Worm (Caenorhabditis elegans): Measurements from ENCODE around the gene srj-21.

DNA sequence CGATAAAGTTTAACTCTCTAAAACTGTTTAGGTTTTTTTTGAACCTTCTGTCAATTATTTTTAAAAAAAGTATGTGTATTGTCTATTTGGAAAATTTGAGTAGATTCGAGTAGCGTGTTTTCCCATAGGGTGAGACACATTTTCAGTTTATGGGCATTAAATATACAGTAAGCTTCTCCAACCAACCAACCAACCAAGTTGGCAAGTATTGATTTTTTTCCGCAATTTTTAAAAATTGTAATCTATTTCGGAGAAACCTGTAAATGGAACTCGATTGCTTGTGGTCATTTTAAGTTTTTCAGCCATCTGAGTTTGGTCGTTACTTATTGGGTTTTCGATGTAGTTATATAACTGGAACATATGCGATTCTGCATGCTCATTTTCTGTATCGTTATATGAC, at the start of gene srj-21:
- no peak for TF ChIP-seq nfya-1 (tag; optimal IDR thresholded peaks at IDR 0.05)
- no peak for TF ChIP-seq ceh-24 (tag; optimal IDR thresholded peaks at IDR 0.05)
- TF ChIP-seq unc-3 (GFP tag; conservative IDR thresholded peaks at IDR 0.05) = no peak
- TF ChIP-seq unc-3 (tag; optimal IDR thresholded peaks at IDR 0.05) = no peak
- no peak for TF ChIP-seq elt-2 (tag; optimal IDR thresholded peaks at IDR 0.05)
- no peak for TF ChIP-seq mec-3 (tag; optimal IDR thresholded peaks at IDR 0.05; ENCODE audit: borderline replicate concordance)
- TF ChIP-seq dmd-4 (tag; optimal IDR thresholded peaks at IDR 0.05; ENCODE audit: borderline replicate concordance) = no peak
- no peak for TF ChIP-seq nhr-11 (tag; optimal IDR thresholded peaks at IDR 0.05)
- TF ChIP-seq lim-6 (tag; optimal IDR thresholded peaks at IDR 0.05) = no peak
- TF ChIP-seq dve-1 (tag; optimal IDR thresholded peaks at IDR 0.05) = no peak
- no peak for TF ChIP-seq ceh-48 (tag; optimal IDR thresholded peaks at IDR 0.05)
- no peak for TF ChIP-seq madf-2 (tag; optimal IDR thresholded peaks at IDR 0.05)
